Worm (Caenorhabditis elegans): Measurements from ENCODE around the gene ttr-17.

Gene ttr-17

ce11 chrIV:11082789-11083235 lies 16.0 kb upstream of the ttr-17 start (continued):
- TF ChIP-seq snpc-4 (tag; optimal IDR thresholded peaks at IDR 0.05) (peak; percentile 71), nhr-11 (tag; optimal IDR thresholded peaks at IDR 0.05) (peak; percentile 90), vab-15 (tag; optimal IDR thresholded peaks at IDR 0.05) (peak; percentile 63), lsy-2 (tag; optimal IDR thresholded peaks at IDR 0.05) (peak; percentile 91 to 94), nhr-20 (tag; optimal IDR thresholded peaks at IDR 0.05) (peak; percentile 96), nhr-71 (tag; optimal IDR thresholded peaks at IDR 0.05) (peak; percentile 99), skn-1 (tag; optimal IDR thresholded peaks at IDR 0.05) (peak; percentile 73), nhr-12 (tag; optimal IDR thresholded peaks at IDR 0.05) (no peak), snu-23 (GFP tag; optimal IDR thresholded peaks at IDR 0.05) (peak; percentile 98), aha-1 (tag; optimal IDR thresholded peaks at IDR 0.05) (peak; percentile 42), nhr-77 (tag; optimal IDR thresholded peaks at IDR 0.05) (peak; percentile 95), nhr-76 (tag; optimal IDR thresholded peaks at IDR 0.05) (no peak), nhr-237 (tag; optimal IDR thresholded peaks at IDR 0.05) (peak; percentile 91), ceh-8 (GFP tag; optimal IDR thresholded peaks at IDR 0.05) (peak; percentile 89), efl-1 (optimal IDR thresholded peaks at IDR 0.05) (peak; percentile 86 to 92), efl-1 (GFP tag; optimal IDR thresholded peaks at IDR 0.05 in 1 of 2) (peak; percentile 67 to 97), tlp-1 (tag; optimal IDR thresholded peaks at IDR 0.05) (no peak), ama-1 (optimal IDR thresholded peaks at IDR 0.05) (peak; percentile 73), hlh-4 (tag; optimal IDR thresholded peaks at IDR 0.05) (no peak)

- TF ChIP-seq alr-1 (tag; optimal IDR thresholded peaks at IDR 0.05; ENCODE audit: borderline replicate concordance) (no peak), blmp-1 (tag; optimal IDR thresholded peaks at IDR 0.05) (no peak), skn-1 (tag; optimal IDR thresholded peaks at IDR 0.05) (peak; percentile 23)
Measured at ce11 chrIV:11082153-11082552, 15.3 kb upstream of the ttr-17 start, which contains the start of gene let-70. let-70 (minus strand) TSS chrIV:11082253.

ce11 chrIV:11080823-11081285 lies 14.0 kb upstream of the ttr-17 start, which contains the start of gene atg-7:
atg-7 (minus strand) TSS chrIV:11081055.
- TF ChIP-seq nhr-237 (tag; optimal IDR thresholded peaks at IDR 0.05) (no peak), nhr-76 (tag; optimal IDR thresholded peaks at IDR 0.05) (no peak), fkh-8 (tag; optimal IDR thresholded peaks at IDR 0.05) (no peak), nhr-77 (tag; optimal IDR thresholded peaks at IDR 0.05) (no peak), lir-3 (tag; optimal IDR thresholded peaks at IDR 0.05; ENCODE audit: poor library complexity) (peak; percentile 13), C04F5.9 (tag; optimal IDR thresholded peaks at IDR 0.05) (no peak), elt-2 (tag; optimal IDR thresholded peaks at IDR 0.05) (no peak), alr-1 (tag; optimal IDR thresholded peaks at IDR 0.05; ENCODE audit: borderline replicate concordance) (no peak), F16B12.6 (tag; optimal IDR thresholded peaks at IDR 0.05) (no peak), fkh-4 (tag; optimal IDR thresholded peaks at IDR 0.05; ENCODE audit: borderline replicate concordance) (no peak), nhr-28 (tag; optimal IDR thresholded peaks at IDR 0.05) (no peak), unc-62 (GFP tag; optimal IDR thresholded peaks at IDR 0.05) (no peak), C16A3.4 (tag; optimal IDR thresholded peaks at IDR 0.05) (no peak), nhr-20 (tag; optimal IDR thresholded peaks at IDR 0.05) (no peak), nhr-19 (GFP tag; conservative IDR thresholded peaks at IDR 0.05) (no peak), nhr-90 (tag; optimal IDR thresholded peaks at IDR 0.05; ENCODE audit: poor library complexity) (peak; percentile 5), ceh-88 (GFP tag; IDR thresholded peaks at IDR 0.05) (no peak), dsc-1 (tag; optimal IDR thresholded peaks at IDR 0.05) (peak; percentile 25), unc-130 (tag; optimal IDR thresholded peaks at IDR 0.05) (no peak), dpl-1 (GFP tag; optimal IDR thresholded peaks at IDR 0.05) (no peak), fos-1 (tag; optimal IDR thresholded peaks at IDR 0.05) (no peak), xbp-1 (tag; optimal IDR thresholded peaks at IDR 0.05) (peak; percentile 14), nhr-12 (tag; optimal IDR thresholded peaks at IDR 0.05) (no peak), jun-1 (tag; optimal IDR thresholded peaks at IDR 0.05) (no peak), lin-35 (GFP tag; optimal IDR thresholded peaks at IDR 0.05) (no peak), hlh-4 (tag; optimal IDR thresholded peaks at IDR 0.05) (no peak), ztf-11 (tag; optimal IDR thresholded peaks at IDR 0.05) (no peak), egl-13 (tag; optimal IDR thresholded peaks at IDR 0.05) (no peak), skn-1 (tag; optimal IDR thresholded peaks at IDR 0.05) (no peak), ztf-4 (tag; optimal IDR thresholded peaks at IDR 0.05) (peak; percentile 12), C34B4.2 (tag; optimal IDR thresholded peaks at IDR 0.05) (no peak), isw-1 (GFP tag; IDR thresholded peaks at IDR 0.05) (no peak), zag-1 (tag; optimal IDR thresholded peaks at IDR 0.05) (no peak), aha-1 (tag; optimal IDR thresholded peaks at IDR 0.05) (no peak), ceh-90 (tag; optimal IDR thresholded peaks at IDR 0.05) (no peak), unc-98 (GFP tag; IDR thresholded peaks at IDR 0.05) (no peak), pqm-1 (tag; optimal IDR thresholded peaks at IDR 0.05) (no peak), tlp-1 (tag; optimal IDR thresholded peaks at IDR 0.05) (no peak), ceh-8 (GFP tag; optimal IDR thresholded peaks at IDR 0.05) (peak; percentile 21)

Data from whole organism, L1 larva.